Fruit fly (Drosophila melanogaster): ENCODE results near the gene CG10317.

CG10317 gene

DNA sequence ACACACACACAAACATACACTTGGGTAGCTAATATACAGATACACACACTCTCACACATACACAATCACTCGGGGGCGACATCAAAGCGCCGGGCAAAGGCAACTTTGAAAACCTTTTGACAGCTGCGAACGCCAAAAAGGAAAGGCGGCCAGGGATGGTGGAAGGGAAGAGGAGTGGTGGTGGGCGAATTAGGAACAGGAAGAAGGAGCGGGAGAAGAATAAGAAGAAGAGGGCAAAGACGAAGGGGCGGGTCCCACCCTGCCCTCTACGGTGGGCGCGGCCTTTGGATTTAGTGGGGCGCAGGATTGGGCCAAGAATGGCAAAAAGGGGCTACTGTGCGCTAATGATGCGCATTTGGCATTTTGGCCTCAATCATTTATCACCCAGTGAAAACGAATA lies 26.2 kb upstream of the CG10317 start:
- no peak for TF ChIP-seq CG10348 (GFP tag; IDR thresholded peaks at IDR 0.05)
- no peak for TF ChIP-seq CG15710 (tag; optimal IDR thresholded peaks at IDR 0.05)
- TF ChIP-seq Pif1A (GFP tag; optimal IDR thresholded peaks at IDR 0.05): no peak
- TF ChIP-seq CG9948 (tag; optimal IDR thresholded peaks at IDR 0.05): no peak
- no peak for TF ChIP-seq Snoo (tag; optimal IDR thresholded peaks at IDR 0.05)
- TF ChIP-seq rn (GFP tag; IDR thresholded peaks at IDR 0.05): no peak
- no peak for TF ChIP-seq CG8301 (tag; optimal IDR thresholded peaks at IDR 0.05)
- TF ChIP-seq Pif1B (GFP tag; optimal IDR thresholded peaks at IDR 0.05): no peak
- no peak for TF ChIP-seq CG14655 (GFP tag; optimal IDR thresholded peaks at IDR 0.05)
- no peak for TF ChIP-seq CG34367 (tag; optimal IDR thresholded peaks at IDR 0.05)
- TF ChIP-seq CG4496 (GFP tag; IDR thresholded peaks at IDR 0.05): no peak
- TF ChIP-seq gl (tag; optimal IDR thresholded peaks at IDR 0.05): no peak
- TF ChIP-seq EcR (GFP tag; optimal IDR thresholded peaks at IDR 0.05): no peak

- TF ChIP-seq Snoo (tag; optimal IDR thresholded peaks at IDR 0.05) (no peak), fd96Ca (GFP tag; IDR thresholded peaks at IDR 0.05) (no peak), CG10348 (GFP tag; IDR thresholded peaks at IDR 0.05) (no peak), CG9948 (tag; optimal IDR thresholded peaks at IDR 0.05) (no peak), CG32121 (GFP tag; IDR thresholded peaks at IDR 0.05) (no peak), CG13204 (GFP tag; optimal IDR thresholded peaks at IDR 0.05) (no peak), CG14655 (GFP tag; optimal IDR thresholded peaks at IDR 0.05) (no peak), CG15710 (tag; optimal IDR thresholded peaks at IDR 0.05) (no peak), CG12605 (GFP tag; IDR thresholded peaks at IDR 0.05) (no peak), CG17806 (tag; optimal IDR thresholded peaks at IDR 0.05) (no peak), gl (tag; optimal IDR thresholded peaks at IDR 0.05) (no peak), CG34367 (tag; optimal IDR thresholded peaks at IDR 0.05) (no peak), Pif1A (GFP tag; optimal IDR thresholded peaks at IDR 0.05) (no peak), EcR (GFP tag; optimal IDR thresholded peaks at IDR 0.05) (no peak)
Observed at dm6 chr3R:16395448-16395847, 25.1 kb upstream of the CG10317 start.

dm6 chr3R:16394531-16394930 lies 24.2 kb upstream of the CG10317 start:
- TF ChIP-seq Pif1B (GFP tag; optimal IDR thresholded peaks at IDR 0.05) (no peak), CG17806 (tag; optimal IDR thresholded peaks at IDR 0.05) (no peak), Ets98B (GFP tag; IDR thresholded peaks at IDR 0.05) (no peak), CG32121 (GFP tag; IDR thresholded peaks at IDR 0.05) (no peak), CG15710 (tag; optimal IDR thresholded peaks at IDR 0.05) (no peak), D1 (tag; optimal IDR thresholded peaks at IDR 0.05) (no peak), CG10348 (GFP tag; IDR thresholded peaks at IDR 0.05) (no peak), gl (tag; optimal IDR thresholded peaks at IDR 0.05) (no peak), CG8159 (tag; optimal IDR thresholded peaks at IDR 0.05) (no peak), CG14655 (GFP tag; optimal IDR thresholded peaks at IDR 0.05) (no peak), CG8301 (tag; optimal IDR thresholded peaks at IDR 0.05) (no peak), EcR (GFP tag; optimal IDR thresholded peaks at IDR 0.05) (no peak), CG34367 (tag; optimal IDR thresholded peaks at IDR 0.05) (no peak), Pif1A (GFP tag; optimal IDR thresholded peaks at IDR 0.05) (no peak), fd96Ca (GFP tag; IDR thresholded peaks at IDR 0.05) (no peak), CG12605 (GFP tag; IDR thresholded peaks at IDR 0.05) (no peak), CG9948 (tag; optimal IDR thresholded peaks at IDR 0.05) (no peak)

dm6 chr3R:16389117-16389516 lies 18.8 kb upstream of the CG10317 start:
- TF ChIP-seq CG8301 (tag; optimal IDR thresholded peaks at IDR 0.05) (no peak), EcR (GFP tag; optimal IDR thresholded peaks at IDR 0.05) (no peak), D1 (tag; optimal IDR thresholded peaks at IDR 0.05) (no peak), CG8159 (tag; optimal IDR thresholded peaks at IDR 0.05) (no peak), CG12605 (GFP tag; IDR thresholded peaks at IDR 0.05) (no peak), CG13204 (GFP tag; optimal IDR thresholded peaks at IDR 0.05) (no peak), CG15710 (tag; optimal IDR thresholded peaks at IDR 0.05) (no peak), gl (tag; optimal IDR thresholded peaks at IDR 0.05) (no peak), fd96Ca (GFP tag; IDR thresholded peaks at IDR 0.05) (no peak)

DNA sequence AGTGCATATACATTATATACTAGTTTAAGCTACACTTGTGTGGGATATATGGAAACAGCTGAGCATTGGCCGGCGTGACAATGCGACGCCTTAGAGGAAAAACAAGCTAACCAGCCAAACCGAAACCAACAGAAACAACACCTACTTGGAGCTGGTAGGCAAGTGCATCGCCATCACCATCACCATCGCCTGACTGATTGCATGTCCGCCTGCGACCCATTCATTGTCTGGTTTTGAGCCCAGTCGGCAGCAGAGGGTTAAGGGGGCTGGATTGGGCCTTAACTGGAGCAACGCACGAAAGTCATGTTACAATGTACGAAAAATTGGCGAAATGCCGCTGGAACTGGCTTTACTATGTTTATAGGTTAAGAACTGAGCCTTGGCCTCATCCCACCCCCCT lies 16.7 kb upstream of the CG10317 start:
- TF ChIP-seq CG14655 (GFP tag; optimal IDR thresholded peaks at IDR 0.05): no peak
- no peak for TF ChIP-seq CG4496 (GFP tag; IDR thresholded peaks at IDR 0.05)
- no peak for TF ChIP-seq CG8159 (tag; optimal IDR thresholded peaks at IDR 0.05)
- TF ChIP-seq fd96Ca (GFP tag; IDR thresholded peaks at IDR 0.05): no peak
- TF ChIP-seq CG9948 (tag; optimal IDR thresholded peaks at IDR 0.05): no peak
- TF ChIP-seq rn (GFP tag; IDR thresholded peaks at IDR 0.05): no peak
- no peak for TF ChIP-seq Pif1B (GFP tag; optimal IDR thresholded peaks at IDR 0.05)
- TF ChIP-seq CG10348 (GFP tag; IDR thresholded peaks at IDR 0.05): no peak
- TF ChIP-seq Ets98B (GFP tag; IDR thresholded peaks at IDR 0.05): no peak
- no peak for TF ChIP-seq CG8301 (tag; optimal IDR thresholded peaks at IDR 0.05)
- TF ChIP-seq EcR (GFP tag; optimal IDR thresholded peaks at IDR 0.05): no peak
- no peak for TF ChIP-seq CG17806 (tag; optimal IDR thresholded peaks at IDR 0.05)
- TF ChIP-seq CG32121 (GFP tag; IDR thresholded peaks at IDR 0.05): no peak
- TF ChIP-seq CG34367 (tag; optimal IDR thresholded peaks at IDR 0.05): no peak
- no peak for TF ChIP-seq Snoo (tag; optimal IDR thresholded peaks at IDR 0.05)

DNA sequence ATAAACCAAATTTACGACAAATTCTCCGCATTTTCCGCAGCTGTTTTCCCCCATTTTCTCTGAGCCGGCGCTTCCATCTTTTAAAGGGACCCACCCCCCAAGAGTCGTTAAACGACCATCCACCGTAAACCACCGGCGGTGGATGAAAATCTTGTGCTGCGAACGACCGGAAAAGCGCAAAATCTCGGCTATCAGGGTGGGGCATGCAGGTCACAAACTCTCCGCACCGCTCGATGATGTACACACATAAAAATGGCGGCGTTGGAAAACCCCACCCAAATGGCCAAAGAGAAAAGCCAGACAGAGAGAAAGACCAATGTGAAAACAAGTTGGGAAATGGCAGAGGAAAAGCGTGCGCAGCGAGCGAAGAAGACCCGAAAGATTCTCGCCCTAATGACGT lies 15.3 kb upstream of the CG10317 start:
- TF ChIP-seq EcR (GFP tag; optimal IDR thresholded peaks at IDR 0.05) (no peak), CG32121 (GFP tag; IDR thresholded peaks at IDR 0.05) (no peak), CG10348 (GFP tag; IDR thresholded peaks at IDR 0.05) (no peak), CG17806 (tag; optimal IDR thresholded peaks at IDR 0.05) (no peak), CG15710 (tag; optimal IDR thresholded peaks at IDR 0.05) (no peak), D1 (tag; optimal IDR thresholded peaks at IDR 0.05) (no peak), Ets98B (GFP tag; IDR thresholded peaks at IDR 0.05) (no peak), gl (tag; optimal IDR thresholded peaks at IDR 0.05) (no peak), fd96Ca (GFP tag; IDR thresholded peaks at IDR 0.05) (no peak)

All from whole organism, pupa.